Fruit fly (Drosophila melanogaster) whole organism, prepupa: ENCODE results near the gene GNBP3.

ENCODE experiments used
- Blimp-1 ChIP-seq: fragments of 200-800 bp; sonication (Bioruptor generic); optimal IDR thresholded peaks from 3 replicates; lab custom pipeline; 2017; ENCODE audit warnings: missing biosample characterization, missing genetic modification characterization, mild to moderate bottlenecking, moderate library complexity, missing genetic modification reagents
- CG11294 ChIP-seq: fragments of 200-800 bp; sonication (Bioruptor generic); IDR thresholded peaks from 2 replicates; pipeline ENCODE4 v1.3.6; 2022; ENCODE audit warnings: missing biosample characterization, missing genetic modification characterization
- CG11762 ChIP-seq: fragments of 200-800 bp; sonication (Bioruptor generic); optimal IDR thresholded peaks from 3 replicates; lab custom pipeline; 2016; ENCODE audit warnings: missing biosample characterization, missing genetic modification characterization; ENCODE audit not compliant: insufficient read depth
- CG11902 ChIP-seq: fragments of 200-800 bp; sonication (Bioruptor generic); optimal IDR thresholded peaks from 3 replicates; lab custom pipeline; 2016; ENCODE audit warnings: missing biosample characterization, missing genetic modification characterization
- CG15336 ChIP-seq: fragments of 200-800 bp; sonication (Bioruptor generic); IDR thresholded peaks from 2 replicates; pipeline ENCODE4 v1.3.6; 2022; ENCODE audit warnings: missing biosample characterization, missing genetic modification characterization
- CG1621 ChIP-seq: fragments of 200-800 bp; sonication (Bioruptor generic); optimal IDR thresholded peaks from 3 replicates; lab custom pipeline; 2018; ENCODE audit warnings: missing biosample characterization, mild to moderate bottlenecking, missing genetic modification characterization
- CG3032 ChIP-seq: fragments of 200-800 bp; optimal IDR thresholded peaks from 2 replicates; lab custom pipeline; 2019; ENCODE audit warnings: missing biosample characterization, mild to moderate bottlenecking, missing genetic modification characterization, moderate library complexity
- CG31627 ChIP-seq: fragments of 200-800 bp; sonication (Bioruptor generic); optimal IDR thresholded peaks from 3 replicates; lab custom pipeline; 2016; ENCODE audit warnings: missing biosample characterization, missing genetic modification characterization
- CG3919 ChIP-seq: fragments of 200-800 bp; sonication (Bioruptor generic); optimal IDR thresholded peaks from 3 replicates; lab custom pipeline; 2016; ENCODE audit warnings: missing biosample characterization, missing genetic modification characterization
- CG4318 ChIP-seq: fragments of 200-800 bp; sonication (Bioruptor generic); optimal IDR thresholded peaks from 3 replicates; lab custom pipeline; 2017; ENCODE audit warnings: missing biosample characterization, mild to moderate bottlenecking, missing genetic modification characterization
- CG6163 ChIP-seq: fragments of 200-800 bp; sonication (Bioruptor generic); IDR thresholded peaks from 3 replicates; pipeline ENCODE4 v1.3.6; 2022; ENCODE audit warnings: missing biosample characterization, missing genetic modification characterization
- CG6854 ChIP-seq: fragments of 200-800 bp; sonication (Bioruptor generic); optimal IDR thresholded peaks from 2 replicates; lab custom pipeline; 2017; ENCODE audit warnings: missing biosample characterization, mild to moderate bottlenecking, missing genetic modification characterization
- CG7368 ChIP-seq: fragments of 200-800 bp; sonication (Bioruptor generic); optimal IDR thresholded peaks from 3 replicates; lab custom pipeline; 2016; ENCODE audit warnings: missing biosample characterization, missing genetic modification characterization
- CG8119 ChIP-seq: fragments of 200-800 bp; sonication (Bioruptor generic); IDR thresholded peaks from 3 replicates; pipeline ENCODE4 v1.3.6; 2022; ENCODE audit warnings: missing biosample characterization, missing genetic modification characterization
- CG8319 ChIP-seq: fragments of 200-800 bp; sonication (Bioruptor generic); optimal IDR thresholded peaks from 3 replicates; lab custom pipeline; 2016; ENCODE audit warnings: missing biosample characterization, missing genetic modification characterization
- CG8632 ChIP-seq: fragments of 200-800 bp; sonication (Bioruptor generic); optimal IDR thresholded peaks from 3 replicates; lab custom pipeline; 2016; ENCODE audit warnings: missing biosample characterization, missing genetic modification characterization
- CG9139 ChIP-seq: fragments of 200-800 bp; sonication (Bioruptor generic); optimal IDR thresholded peaks from 3 replicates; lab custom pipeline; 2017; ENCODE audit warnings: missing biosample characterization, mild to moderate bottlenecking, missing genetic modification characterization
- Eip75B ChIP-seq: fragments of 200-800 bp; sonication (Bioruptor generic); optimal IDR thresholded peaks from 3 replicates; lab custom pipeline; 2016; ENCODE audit warnings: missing biosample characterization, missing genetic modification characterization
- Eip78C ChIP-seq: fragments of 200-800 bp; sonication (Bioruptor generic); peaks from one replicate; lab custom pipeline; 2016; ENCODE audit warnings: missing biosample characterization, missing genetic modification characterization
- Eip93F ChIP-seq: fragments of 200-800 bp; sonication (Bioruptor generic); optimal IDR thresholded peaks from 2 replicates; lab custom pipeline; 2016; ENCODE audit warnings: missing biosample characterization, mild to moderate bottlenecking, missing genetic modification characterization
- Ets21C ChIP-seq: fragments of 200-800 bp; sonication (Bioruptor generic); optimal IDR thresholded peaks from 3 replicates; lab custom pipeline; 2016; ENCODE audit warnings: missing biosample characterization, missing genetic modification characterization
- Ets96B ChIP-seq: fragments of 200-800 bp; optimal IDR thresholded peaks from 2 replicates; lab custom pipeline; 2019; ENCODE audit warnings: missing biosample characterization, mild to moderate bottlenecking, missing genetic modification characterization, moderate library complexity
- Gug ChIP-seq: fragments of 200-800 bp; sonication (Bioruptor generic); IDR thresholded peaks from 2 replicates; pipeline ENCODE4 v1.3.6; 2022; ENCODE audit warnings: missing biosample characterization, missing genetic modification characterization
- Hr39 ChIP-seq: fragments of 200-800 bp; sonication (Bioruptor generic); optimal IDR thresholded peaks from 2 replicates; lab custom pipeline; 2016; ENCODE audit warnings: missing biosample characterization, missing genetic modification characterization
- Lpt ChIP-seq: fragments of 200-800 bp; sonication (Bioruptor generic); optimal IDR thresholded peaks from 3 replicates; lab custom pipeline; 2016; ENCODE audit warnings: missing biosample characterization, missing genetic modification characterization
- Smox ChIP-seq: fragments of 200-800 bp; sonication (Bioruptor generic); optimal IDR thresholded peaks from 3 replicates; lab custom pipeline; 2016; ENCODE audit warnings: missing biosample characterization, missing genetic modification characterization
- Sox102F ChIP-seq: fragments of 200-800 bp; sonication (Bioruptor generic); optimal IDR thresholded peaks from 2 replicates; lab custom pipeline; 2016; ENCODE audit warnings: missing biosample characterization, mild to moderate bottlenecking, missing genetic modification characterization
- Sox14 ChIP-seq: fragments of 200-800 bp; sonication (Bioruptor generic); optimal IDR thresholded peaks from 3 replicates; lab custom pipeline; 2016; ENCODE audit warnings: missing biosample characterization, missing genetic modification characterization
- Sox15 ChIP-seq: fragments of 200-800 bp; sonication (Bioruptor generic); optimal IDR thresholded peaks from 3 replicates; lab custom pipeline; 2016; ENCODE audit warnings: missing biosample characterization, missing genetic modification characterization
- achi ChIP-seq: fragments of 200-800 bp; sonication (Bioruptor generic); optimal IDR thresholded peaks from 3 replicates; lab custom pipeline; 2016; ENCODE audit warnings: missing biosample characterization, missing genetic modification characterization
- acj6 ChIP-seq: fragments of 200-800 bp; sonication (Bioruptor generic); optimal IDR thresholded peaks from 3 replicates; lab custom pipeline; 2016; ENCODE audit warnings: missing biosample characterization, missing genetic modification characterization
- cyc ChIP-seq: fragments of 200-800 bp; sonication (Bioruptor generic); optimal IDR thresholded peaks from 3 replicates; lab custom pipeline; 2016; ENCODE audit warnings: missing biosample characterization, missing genetic modification characterization
- dac ChIP-seq: fragments of 200-800 bp; sonication (Bioruptor generic); optimal IDR thresholded peaks from 2 replicates; lab custom pipeline; 2017; ENCODE audit warnings: missing biosample characterization, mild to moderate bottlenecking, missing genetic modification characterization
- dsx ChIP-seq: fragments of 200-800 bp; optimal IDR thresholded peaks from 3 replicates; lab custom pipeline; 2019; ENCODE audit warnings: missing biosample characterization, mild to moderate bottlenecking, missing genetic modification characterization, moderate library complexity; ENCODE audit not compliant: poor library complexity, severe bottlenecking
- eg ChIP-seq: fragments of 200-800 bp; sonication (Bioruptor generic); IDR thresholded peaks from 3 replicates; pipeline ENCODE4 v1.3.6; 2022; ENCODE audit warnings: missing biosample characterization, missing genetic modification characterization
- esn ChIP-seq: fragments of 200-800 bp; sonication (Bioruptor generic); optimal IDR thresholded peaks from 2 replicates; lab custom pipeline; 2016; ENCODE audit warnings: missing biosample characterization, mild to moderate bottlenecking, missing genetic modification characterization, moderate library complexity
- fd59A ChIP-seq: fragments of 200-800 bp; sonication (Bioruptor generic); optimal IDR thresholded peaks from 2 replicates; lab custom pipeline; 2017; ENCODE audit warnings: missing biosample characterization, mild to moderate bottlenecking, missing genetic modification characterization, missing genetic modification reagents
- fd85E ChIP-seq: fragments of 200-800 bp; sonication (Bioruptor generic); optimal IDR thresholded peaks from 3 replicates; lab custom pipeline; 2016; ENCODE audit warnings: missing biosample characterization, missing genetic modification characterization
- lz ChIP-seq: fragments of 200-800 bp; sonication (Bioruptor generic); optimal IDR thresholded peaks from 3 replicates; lab custom pipeline; 2016; ENCODE audit warnings: missing biosample characterization, missing genetic modification characterization
- net ChIP-seq: fragments of 200-800 bp; sonication (Bioruptor generic); optimal IDR thresholded peaks from 3 replicates; lab custom pipeline; 2016; ENCODE audit warnings: missing biosample characterization, missing genetic modification characterization
- salr ChIP-seq, 2 experiments: fragments of 200-800 bp; sonication (Bioruptor generic); optimal IDR thresholded peaks; 3 replicates each; lab custom pipeline; 2016 to 2018; ENCODE audit warnings: missing biosample characterization in 2 of 2, missing genetic modification characterization in 2 of 2, mild to moderate bottlenecking in 1 of 2
- spab ChIP-seq: fragments of 200-800 bp; sonication (Bioruptor generic); optimal IDR thresholded peaks from 2 replicates; lab custom pipeline; 2017; ENCODE audit warnings: missing biosample characterization, mild to moderate bottlenecking, missing genetic modification characterization, missing genetic modification reagents
- ss ChIP-seq, 2 experiments: fragments of 200-800 bp; sonication (Bioruptor generic); optimal IDR thresholded peaks; 2 replicates in 1 of 2; 3 replicates in 1 of 2; lab custom pipeline; 2017 to 2018; ENCODE audit warnings: mild to moderate bottlenecking in 2 of 2, missing biosample characterization in 2 of 2, missing genetic modification characterization in 2 of 2, moderate library complexity in 1 of 2
- svp ChIP-seq: fragments of 200-800 bp; sonication (Bioruptor generic); peaks from one replicate; lab custom pipeline; 2016; ENCODE audit warnings: missing biosample characterization, missing genetic modification characterization

The GNBP3 gene

DNA sequence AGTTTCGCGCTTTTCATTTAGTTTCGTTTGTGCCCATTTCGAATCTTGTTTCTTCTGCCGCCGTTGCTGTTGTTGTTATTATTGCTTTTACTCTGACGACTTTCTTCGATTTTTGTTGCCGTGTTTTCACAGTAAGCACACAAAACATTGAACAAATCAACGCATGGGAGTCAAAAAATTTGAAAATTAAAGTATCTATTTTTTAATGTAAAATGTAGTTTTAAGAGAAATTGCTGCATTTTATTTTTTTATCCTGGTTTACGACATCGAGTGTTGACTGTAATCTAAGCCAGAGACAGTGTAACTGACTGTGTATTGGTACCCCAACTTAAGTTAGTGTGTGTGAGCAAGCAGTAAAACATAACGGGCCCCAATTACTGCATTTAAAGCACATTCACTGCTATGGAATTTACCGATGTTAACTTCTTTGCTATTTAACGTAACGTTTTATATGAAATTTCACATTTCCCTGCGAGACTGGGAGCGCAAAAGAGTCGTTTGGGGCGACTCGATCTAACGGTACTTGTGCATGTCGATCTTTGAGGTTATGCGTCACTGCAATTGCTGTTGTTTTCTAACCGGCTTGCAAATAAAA is 41.4 kb downstream of the GNBP3 start (continued):
- TF ChIP-seq spab (no peak), Hr39 (GFP tag; lab: Kevin White, UChicago) (peak; percentile 90), CG31627 (peak; percentile 92), Smox (GFP tag; lab: Kevin White, UChicago) (no peak), Lpt (GFP tag; lab: Kevin White, UChicago) (peak; percentile 91), esn (GFP tag; lab: Kevin White, UChicago) (peak; percentile 92), CG9139 (GFP tag; lab: Kevin White, UChicago) (no peak), Ets21C (GFP tag; lab: Kevin White, UChicago) (peak; percentile 82), CG8632 (GFP tag; lab: Kevin White, UChicago) (peak; percentile 82)

DNA sequence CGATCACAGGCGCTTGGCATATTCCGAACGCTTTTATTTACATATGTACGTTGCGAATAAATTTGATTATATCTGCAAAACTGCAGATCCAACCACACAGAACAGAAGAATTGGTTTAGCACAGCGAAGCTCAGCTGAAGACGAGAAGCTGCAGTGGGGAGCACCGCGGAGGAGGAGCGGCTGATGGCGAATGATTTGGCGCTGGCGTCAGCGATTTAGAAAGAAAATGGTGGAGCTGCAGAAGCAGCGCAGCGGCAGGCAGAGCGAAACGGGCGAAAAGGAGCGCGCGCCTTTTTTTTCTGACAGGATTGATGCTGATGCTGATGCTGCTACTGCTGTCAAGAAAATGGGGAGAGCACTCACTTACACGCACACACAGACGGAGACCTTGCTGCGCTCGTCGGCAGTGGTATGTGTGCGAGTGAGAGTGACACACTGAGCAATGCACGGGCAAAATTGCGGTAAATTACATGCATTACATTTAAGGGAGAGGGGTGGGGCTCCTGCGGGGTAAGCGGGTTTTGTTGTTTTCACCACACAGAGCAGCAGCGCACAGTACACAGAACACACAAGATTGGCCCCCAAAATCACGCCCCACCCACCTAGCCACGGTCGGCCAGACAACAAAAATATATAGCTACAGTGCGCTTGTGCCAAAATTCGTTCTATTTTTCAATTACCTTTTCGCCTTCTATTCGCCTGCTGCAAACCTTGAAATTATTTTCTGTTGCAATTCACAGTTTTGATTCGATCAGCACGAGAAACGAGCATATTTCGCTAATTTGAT is 42.3 kb downstream of the GNBP3 start:
- TF ChIP-seq CG8319 (GFP tag; lab: Kevin White, UChicago) (no peak), CG11294 (no peak), svp (GFP tag; lab: Kevin White, UChicago) (peak; percentile 89), fd59A (GFP tag; lab: Kevin White, UChicago) (no peak), dsx (GFP tag; lab: Kevin White, UChicago) (peak; percentile 26), dac (no peak), eg (GFP tag; lab: Robert Waterston, UW) (0 out of 3 replicates have a peak, but pooled peaks have one; percentile 34), Sox14 (GFP tag; lab: Kevin White, UChicago) (no peak), Hr39 (GFP tag; lab: Kevin White, UChicago) (no peak), CG6163 (GFP tag; lab: Robert Waterston, UW) (0 out of 3 replicates have a peak, but pooled peaks have one; percentile 18), net (GFP tag; lab: Kevin White, UChicago) (peak; percentile 18), Eip78C (peak; percentile 32), Sox15 (GFP tag; lab: Kevin White, UChicago) (no peak), Eip93F (GFP tag; lab: Kevin White, UChicago) (no peak), CG11762 (GFP tag; lab: Kevin White, UChicago) (no peak), Blimp-1 (GFP tag; lab: Kevin White, UChicago) (peak; percentile 91), cyc (GFP tag; lab: Kevin White, UChicago) (no peak), Sox102F (GFP tag; lab: Kevin White, UChicago) (peak; percentile 13), CG1621 (peak; percentile 2), CG15336 (GFP tag; lab: Robert Waterston, UW) (0 out of 2 replicates have a peak, but pooled peaks have one; percentile 31), CG4318 (GFP tag; lab: Kevin White, UChicago) (no peak), CG6854 (GFP tag; lab: Kevin White, UChicago) (peak; percentile 41), esn (GFP tag; lab: Kevin White, UChicago) (no peak), CG8119 (peak; percentile 14; the same call in 1 of the 3 replicates), achi (GFP tag; lab: Kevin White, UChicago) (peak; percentile 52), ss (GFP tag; optimal IDR thresholded peaks at IDR 0.05; lab: Kevin White, UChicago) (peak in 1 of 2 experiments; percentile 21), CG7368 (GFP tag; lab: Kevin White, UChicago) (no peak), CG3919 (peak; percentile 15)

DNA sequence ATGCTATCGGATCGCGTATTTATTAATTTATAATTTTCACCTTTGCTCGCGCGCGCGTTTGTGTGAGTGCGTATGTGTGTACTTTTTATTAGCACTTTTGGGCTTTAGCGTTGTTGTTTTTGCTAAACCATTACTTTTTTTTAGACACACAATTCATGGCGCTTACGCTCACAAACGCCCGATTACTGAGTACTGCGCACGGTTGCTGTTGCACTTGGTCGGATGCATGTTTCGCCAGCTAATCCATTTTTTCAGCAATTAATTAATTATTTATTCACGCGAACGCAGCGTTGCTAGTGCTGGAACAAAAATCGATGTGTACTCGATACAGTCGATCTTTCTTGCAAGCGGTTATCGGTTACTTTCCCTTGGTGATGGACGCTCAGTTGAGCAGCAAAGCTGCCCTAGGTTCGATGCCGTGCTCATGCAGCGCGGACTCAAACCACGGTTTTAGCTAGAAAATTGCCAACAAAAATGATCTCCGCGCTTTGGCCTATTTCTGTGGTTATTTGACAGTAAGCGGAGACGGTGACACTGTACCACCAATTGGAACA is 42.9 kb downstream of the GNBP3 start, which contains the start of the genes smg and CG5087:
TSS of gene smg (minus strand) at position 304 of the 554 bp plus-strand sequence.
TSS of gene CG5087 (plus strand) at position 499 of the 554 bp plus-strand sequence.
- TF ChIP-seq Eip78C, result no peak
- TF ChIP-seq CG6163 (GFP tag; lab: Robert Waterston, UW), result no peak
- TF ChIP-seq Blimp-1 (GFP tag; lab: Kevin White, UChicago), result no peak
- TF ChIP-seq salr (GFP tag; optimal IDR thresholded peaks at IDR 0.05; lab: Kevin White, UChicago), result no peak
- no peak for TF ChIP-seq acj6 (GFP tag; lab: Kevin White, UChicago)
- TF ChIP-seq CG3919, result no peak
- no peak for TF ChIP-seq dsx (GFP tag; lab: Kevin White, UChicago)
- no peak for TF ChIP-seq fd85E (GFP tag; lab: Kevin White, UChicago)
- TF ChIP-seq ss (GFP tag; optimal IDR thresholded peaks at IDR 0.05; lab: Kevin White, UChicago), result no peak
- no peak for TF ChIP-seq CG3032 (tag; lab: Kevin White, UChicago)
- TF ChIP-seq spab, result no peak
- TF ChIP-seq CG15336 (GFP tag; lab: Robert Waterston, UW), result no peak
- peak; percentile 14 for TF ChIP-seq Eip75B (GFP tag; lab: Kevin White, UChicago)
- TF ChIP-seq lz (GFP tag; lab: Kevin White, UChicago), result peak; percentile 7
- TF ChIP-seq CG31627, result no peak
- TF ChIP-seq Ets96B (tag; lab: Kevin White, UChicago), result no peak
- TF ChIP-seq Gug (GFP tag; lab: Robert Waterston, UW), result no peak
- TF ChIP-seq CG8632 (GFP tag; lab: Kevin White, UChicago), result no peak
- no peak for TF ChIP-seq CG6854 (GFP tag; lab: Kevin White, UChicago)
- no peak for TF ChIP-seq Lpt (GFP tag; lab: Kevin White, UChicago)
- no peak for TF ChIP-seq CG11902 (GFP tag; lab: Kevin White, UChicago)
